Worm (Caenorhabditis elegans) whole organism, L3 larva: ENCODE results near the gene C55C3.73.

Experiments used
- ZK546.5 ChIP-seq: sonication (generic microtip); optimal IDR thresholded peaks from 2 replicates; lab custom pipeline; 2017; ENCODE audit warnings: missing biosample characterization, missing genetic modification characterization
- aly-2 ChIP-seq: fragments of 150-350 bp; optimal IDR thresholded peaks from 2 replicates; lab custom pipeline; 2014; ENCODE audit warnings: missing biosample characterization, missing genetic modification characterization
- ama-1 ChIP-seq: fragments of 150-350 bp; optimal IDR thresholded peaks from 2 replicates; lab custom pipeline; 2018
- egl-27 ChIP-seq: sonication (generic microtip); optimal IDR thresholded peaks from 4 replicates; lab custom pipeline; 2017; ENCODE audit warnings: missing biosample characterization, missing genetic modification reagents, missing genetic modification characterization
- elt-2 ChIP-seq: sonication (generic microtip); optimal IDR thresholded peaks from 2 replicates; lab custom pipeline; 2016; ENCODE audit warnings: missing genetic modification reagents, mild to moderate bottlenecking, missing genetic modification characterization, missing compliant biosample characterization
- elt-3 ChIP-seq, 3 experiments: fragments of 150-350 bp in 1 of 3; sonication (generic microtip) in 2 of 3; optimal IDR thresholded peaks; 2 replicates in 2 of 3; 4 replicates in 1 of 3; lab custom pipeline; 2014 to 2017; ENCODE audit warnings: missing biosample characterization in 3 of 3, missing genetic modification characterization in 3 of 3
- nfya-1 ChIP-seq: sonication (generic microtip); optimal IDR thresholded peaks from 2 replicates; lab custom pipeline; 2017; ENCODE audit warnings: missing genetic modification characterization, mild to moderate bottlenecking, missing compliant biosample characterization, antibody characterized with exemption, moderate library complexity; ENCODE audit not compliant: insufficient read depth
- nhr-28 ChIP-seq: fragments of 150-350 bp; optimal IDR thresholded peaks from 2 replicates; lab custom pipeline; 2014; ENCODE audit warnings: missing biosample characterization, missing genetic modification characterization
- pqm-1 ChIP-seq: fragments of 150-350 bp; optimal IDR thresholded peaks from 2 replicates; lab custom pipeline; 2017; ENCODE audit warnings: missing biosample characterization, missing genetic modification characterization, inconsistent platforms
- skn-1 ChIP-seq: fragments of 150-350 bp; optimal IDR thresholded peaks from 2 replicates; lab custom pipeline; 2014; ENCODE audit warnings: missing biosample characterization, missing genetic modification characterization
- tbx-2 ChIP-seq: sonication (generic microtip); optimal IDR thresholded peaks from 2 replicates; lab custom pipeline; 2016; ENCODE audit warnings: mild to moderate bottlenecking, missing genetic modification characterization, missing compliant biosample characterization
- zag-1 ChIP-seq: fragments of 150-350 bp; optimal IDR thresholded peaks from 2 replicates; lab custom pipeline; 2014; ENCODE audit warnings: missing biosample characterization, missing genetic modification characterization
- ztf-11 ChIP-seq: fragments of 150-350 bp; optimal IDR thresholded peaks from 2 replicates; lab custom pipeline; 2014; ENCODE audit warnings: missing biosample characterization, missing genetic modification characterization

ce11 chrIV:5657126-5657666, 46.1 kb downstream of the C55C3.73 start:
- TF ChIP-seq skn-1 (no peak), nhr-28 (tag; lab: Kevin White, UChicago) (no peak), elt-3 (tag; optimal IDR thresholded peaks at IDR 0.05; lab: Kevin White, UChicago) (no peak), ZK546.5 (tag; lab: Kevin White, UChicago) (no peak), ztf-11 (tag; lab: Kevin White, UChicago) (no peak), elt-2 (tag; lab: Kevin White, UChicago) (peak; percentile 47), egl-27 (tag; lab: Kevin White, UChicago) (no peak), ama-1 (lab: Kevin White, UChicago) (no peak), tbx-2 (tag; lab: Kevin White, UChicago) (peak; percentile 59), zag-1 (tag; lab: Kevin White, UChicago) (no peak), nfya-1 (tag; lab: Kevin White, UChicago) (peak; percentile 84), aly-2 (tag; lab: Kevin White, UChicago) (no peak), pqm-1 (tag; lab: Kevin White, UChicago) (peak; percentile 23)
